Worm (Caenorhabditis elegans): ENCODE results near the gene F08H9.3.

DNA sequence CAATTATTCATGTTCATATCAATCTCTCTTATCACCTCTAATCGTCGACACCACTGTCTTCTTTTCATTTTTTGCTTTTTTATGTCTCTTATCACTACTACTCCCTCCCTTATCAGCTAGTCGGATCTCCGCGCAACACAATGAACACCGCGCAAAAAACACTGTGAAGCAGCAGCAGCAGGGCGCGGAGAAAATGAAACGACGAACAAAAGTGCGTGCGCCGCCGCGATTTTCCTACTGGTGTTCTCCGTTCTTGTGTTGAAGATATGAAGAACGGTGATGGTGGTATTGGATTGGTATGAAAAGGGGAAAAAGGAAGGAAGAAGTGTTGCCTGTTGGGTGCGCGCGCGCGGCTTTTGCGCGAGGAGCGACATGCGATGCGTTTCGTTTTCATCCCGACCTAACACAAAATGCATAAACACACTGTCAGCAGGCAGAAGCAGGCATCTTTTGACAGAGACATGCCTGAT is 42.6 kb upstream of the F08H9.3 start:
- TF ChIP-seq flt-1 (GFP tag; IDR thresholded peaks at IDR 0.05) (no peak), med-1 (GFP tag; optimal IDR thresholded peaks at IDR 0.05; ENCODE audit: insufficient read depth) (no peak), ztf-29 (GFP tag; IDR thresholded peaks at IDR 0.05) (peak; percentile 60; the same call in 1 of the 2 replicates)
